Worm (Caenorhabditis elegans): ENCODE results near the gene C29E4.10.

The C29E4.10 gene

DNA sequence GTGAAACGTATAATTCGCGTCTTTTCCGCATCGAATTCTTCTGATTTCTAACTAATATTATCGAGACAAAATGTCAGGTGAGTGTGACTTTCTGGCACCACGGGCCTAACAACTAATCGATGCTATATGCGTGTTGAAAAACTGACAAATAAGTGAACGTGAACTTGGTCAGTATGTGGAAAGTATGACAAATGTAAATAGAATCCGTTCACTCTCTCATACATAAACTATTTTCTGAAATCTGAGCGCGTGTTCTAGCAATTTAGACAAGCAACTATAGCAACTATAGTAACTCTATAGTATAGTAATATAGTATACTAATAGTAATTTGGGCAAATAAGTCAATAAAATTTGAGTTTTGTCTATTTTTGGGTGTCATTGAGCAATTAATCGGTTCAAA lies 45.3 kb upstream of the C29E4.10 start:
- no peak for TF ChIP-seq lin-32 (GFP tag; optimal IDR thresholded peaks at IDR 0.05)
- no peak for TF ChIP-seq cnd-1 (tag; optimal IDR thresholded peaks at IDR 0.05)
- TF ChIP-seq elt-1 (tag; optimal IDR thresholded peaks at IDR 0.05; ENCODE audit: borderline replicate concordance, insufficient read depth): no peak
- no peak for TF ChIP-seq ham-2 (GFP tag; optimal IDR thresholded peaks at IDR 0.05)
- TF ChIP-seq mab-5 (tag; optimal IDR thresholded peaks at IDR 0.05): no peak
- no peak for TF ChIP-seq ztf-11 (tag; optimal IDR thresholded peaks at IDR 0.05)
- no peak for TF ChIP-seq nhr-12 (tag; optimal IDR thresholded peaks at IDR 0.05)
- TF ChIP-seq sptf-1 (tag; optimal IDR thresholded peaks at IDR 0.05): no peak
- TF ChIP-seq snpc-4 (tag; optimal IDR thresholded peaks at IDR 0.05): no peak
- no peak for TF ChIP-seq unc-39 (tag; optimal IDR thresholded peaks at IDR 0.05)
- TF ChIP-seq lsy-2 (tag; optimal IDR thresholded peaks at IDR 0.05): no peak
- TF ChIP-seq mls-2 (tag; optimal IDR thresholded peaks at IDR 0.05): no peak
- TF ChIP-seq unc-120 (tag; optimal IDR thresholded peaks at IDR 0.05; ENCODE audit: poor library complexity, severe bottlenecking): no peak

DNA sequence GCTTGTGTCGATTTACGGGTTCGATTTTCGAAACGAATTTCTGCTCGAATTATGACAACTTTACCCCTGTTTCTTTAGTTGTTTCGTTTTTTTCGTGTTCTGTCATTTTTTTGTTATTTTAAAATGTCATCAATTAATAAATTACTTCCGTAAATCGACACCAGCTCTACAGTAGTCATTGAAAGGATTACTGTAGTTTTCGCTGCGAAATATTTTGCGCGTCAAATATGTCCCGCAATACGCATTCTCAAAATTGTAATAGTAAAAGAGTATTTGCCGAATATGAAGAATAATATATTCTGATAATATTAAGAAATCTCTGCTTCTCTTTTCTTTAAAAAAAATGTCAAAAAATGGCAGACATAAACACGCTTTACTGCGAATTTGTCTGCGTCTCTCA lies 44.4 kb upstream of the C29E4.10 start:
- TF ChIP-seq lin-32 (GFP tag; optimal IDR thresholded peaks at IDR 0.05): no peak
- no peak for TF ChIP-seq nhr-2 (tag; optimal IDR thresholded peaks at IDR 0.05)
- TF ChIP-seq nhr-237 (tag; optimal IDR thresholded peaks at IDR 0.05): no peak
- TF ChIP-seq flh-1 (GFP tag; optimal IDR thresholded peaks at IDR 0.05): no peak
- no peak for TF ChIP-seq elt-1 (tag; optimal IDR thresholded peaks at IDR 0.05; ENCODE audit: borderline replicate concordance, insufficient read depth)

DNA sequence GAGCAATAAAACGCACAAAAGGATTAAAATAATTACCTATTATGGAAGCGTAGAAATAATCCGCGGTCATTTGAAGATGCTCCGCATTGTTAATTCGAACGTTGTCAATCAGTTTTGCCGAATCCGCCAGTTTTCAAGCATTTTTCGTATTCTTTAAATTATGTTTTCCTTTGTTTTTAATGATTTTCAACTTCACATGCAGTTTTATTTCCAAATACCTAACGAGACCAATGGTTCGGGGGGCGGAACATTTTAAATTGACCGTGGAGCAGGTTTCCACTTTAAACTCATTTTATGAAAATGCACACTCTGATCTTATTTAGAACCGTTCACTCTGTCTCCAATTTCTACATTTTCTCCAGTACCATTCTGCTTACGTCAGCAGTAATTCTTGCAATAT lies 42.9 kb upstream of the C29E4.10 start, which contains the start of gene ZK688.4:
TSS of gene ZK688.4 (plus strand) at position 301 of the 400 bp plus-strand sequence.
- TF ChIP-seq mab-5 (tag; optimal IDR thresholded peaks at IDR 0.05) (no peak), nhr-76 (tag; optimal IDR thresholded peaks at IDR 0.05) (no peak), nhr-12 (tag; optimal IDR thresholded peaks at IDR 0.05) (no peak), lsy-2 (tag; optimal IDR thresholded peaks at IDR 0.05) (no peak), ceh-83 (GFP tag; optimal IDR thresholded peaks at IDR 0.05) (no peak), cnd-1 (tag; optimal IDR thresholded peaks at IDR 0.05) (no peak), nhr-2 (tag; optimal IDR thresholded peaks at IDR 0.05) (no peak), lin-13 (tag; optimal IDR thresholded peaks at IDR 0.05) (no peak), unc-39 (tag; optimal IDR thresholded peaks at IDR 0.05) (no peak)

DNA sequence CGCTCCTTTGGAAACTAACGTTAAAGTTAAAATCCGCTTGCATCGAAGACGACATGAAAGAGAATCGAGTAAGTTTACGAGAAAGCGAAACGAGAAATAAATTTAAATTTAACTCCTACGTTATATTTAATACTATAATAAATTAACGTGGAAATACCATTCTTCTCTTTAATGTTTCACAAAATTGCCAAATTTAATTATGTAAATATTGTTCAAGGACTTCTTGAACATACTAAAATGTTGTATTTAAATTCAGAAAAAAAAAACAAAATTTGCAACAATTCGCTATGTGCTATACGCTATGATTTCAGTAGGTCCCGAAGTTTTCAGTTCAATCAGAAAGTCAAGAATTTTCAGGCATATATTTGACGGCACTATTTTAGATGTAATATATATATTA lies 40.7 kb upstream of the C29E4.10 start, which contains the start of gene ZK688.10:
TSS of gene ZK688.10 (minus strand) at position 101 of the 400 bp plus-strand sequence.
- TF ChIP-seq tbx-8 (GFP tag; optimal IDR thresholded peaks at IDR 0.05): no peak
- TF ChIP-seq drap-1 (GFP tag; optimal IDR thresholded peaks at IDR 0.05): no peak
- no peak for TF ChIP-seq bed-3 (GFP tag; optimal IDR thresholded peaks at IDR 0.05)
- TF ChIP-seq ceh-83 (GFP tag; optimal IDR thresholded peaks at IDR 0.05): no peak
- no peak for TF ChIP-seq mls-2 (tag; optimal IDR thresholded peaks at IDR 0.05)
- TF ChIP-seq lin-13 (tag; optimal IDR thresholded peaks at IDR 0.05): no peak
- no peak for TF ChIP-seq unc-120 (tag; optimal IDR thresholded peaks at IDR 0.05; ENCODE audit: poor library complexity, severe bottlenecking)
- TF ChIP-seq ztf-11 (tag; optimal IDR thresholded peaks at IDR 0.05): no peak
- TF ChIP-seq unc-39 (tag; optimal IDR thresholded peaks at IDR 0.05): no peak
- TF ChIP-seq cnd-1 (tag; optimal IDR thresholded peaks at IDR 0.05): no peak
- TF ChIP-seq nhr-28 (tag; optimal IDR thresholded peaks at IDR 0.05): no peak
- TF ChIP-seq ceh-43 (GFP tag; optimal IDR thresholded peaks at IDR 0.05): no peak
- no peak for TF ChIP-seq snpc-4 (tag; optimal IDR thresholded peaks at IDR 0.05)
- no peak for TF ChIP-seq nhr-2 (tag; optimal IDR thresholded peaks at IDR 0.05)

DNA sequence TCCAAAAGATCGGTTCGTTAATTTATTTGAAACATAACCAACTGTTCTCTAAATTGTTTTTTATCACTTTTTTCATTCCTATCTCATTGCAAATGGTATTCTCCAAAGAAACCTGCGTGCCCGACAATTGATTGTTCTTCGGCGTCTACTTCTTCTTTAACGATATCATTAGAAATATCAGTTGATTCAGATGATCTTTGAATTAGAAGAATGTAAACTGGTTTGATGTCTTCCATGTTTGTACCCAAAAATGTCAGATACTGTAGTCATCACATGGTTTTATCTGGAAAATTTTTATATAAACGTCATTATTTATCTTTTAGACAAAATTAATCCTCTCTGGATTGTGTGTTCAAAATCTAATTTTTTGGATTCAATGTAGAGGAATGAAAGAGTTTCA lies 39.9 kb upstream of the C29E4.10 start:
- TF ChIP-seq nhr-2 (tag; optimal IDR thresholded peaks at IDR 0.05) (no peak), zip-8 (tag; optimal IDR thresholded peaks at IDR 0.05) (no peak), flh-1 (GFP tag; optimal IDR thresholded peaks at IDR 0.05) (no peak), nhr-237 (tag; optimal IDR thresholded peaks at IDR 0.05) (no peak), mep-1 (tag; optimal IDR thresholded peaks at IDR 0.05) (no peak), sem-2 (GFP tag; optimal IDR thresholded peaks at IDR 0.05) (no peak), M03D4.4 (tag; optimal IDR thresholded peaks at IDR 0.05) (no peak)

DNA sequence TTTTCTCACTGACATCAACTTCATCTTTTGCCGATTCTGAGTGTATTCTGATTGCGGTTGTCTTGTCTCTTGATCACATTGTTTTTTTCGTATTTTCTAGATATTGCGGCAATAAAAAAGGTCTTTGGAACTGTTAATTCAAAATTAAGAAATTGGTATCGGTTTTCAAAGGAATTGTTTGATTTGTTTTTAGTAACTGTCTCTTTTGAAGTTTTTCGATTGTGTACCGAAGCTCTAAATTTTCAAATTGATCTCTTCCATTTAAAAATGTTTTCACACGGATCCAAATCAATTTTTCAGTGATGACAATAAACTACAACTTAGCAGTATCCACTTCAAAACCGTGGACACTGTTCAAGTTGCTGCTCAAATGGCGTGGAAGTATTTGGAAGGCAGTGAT lies 36.9 kb upstream of the C29E4.10 start, which contains the start of gene best-24:
TSS of gene best-24 (plus strand) at position 301 of the 400 bp plus-strand sequence.
- TF ChIP-seq ces-1 (GFP tag; optimal IDR thresholded peaks at IDR 0.05) (no peak), nhr-12 (tag; optimal IDR thresholded peaks at IDR 0.05) (no peak), unc-120 (tag; optimal IDR thresholded peaks at IDR 0.05; ENCODE audit: poor library complexity, severe bottlenecking) (no peak), nhr-28 (tag; optimal IDR thresholded peaks at IDR 0.05) (no peak)

Data from whole organism, mixed stage, embryonic.